Worm (Caenorhabditis elegans) whole organism, early embryonic: Measurements from ENCODE around the gene ZK287.9.

Experiments
- flt-1 ChIP-seq: fragments of 200-800 bp; sonication (Bioruptor generic); IDR thresholded peaks from 2 replicates; pipeline ENCODE4 v1.3.6; 2022; ENCODE audit warnings: missing genetic modification characterization, missing compliant biosample characterization
- sea-1 ChIP-seq: fragments of 200-800 bp; sonication (Bioruptor generic); conservative IDR thresholded peaks from 2 replicates; pipeline ENCODE4 v1.3.6; 2022; ENCODE audit warnings: missing genetic modification characterization, missing compliant biosample characterization

ce11 chrV:9632348-9632747 is 46.8 kb upstream of the ZK287.9 start:
- TF ChIP-seq sea-1 (GFP tag; lab: Robert Waterston, UW): no peak
- no peak for TF ChIP-seq flt-1
